Worm (Caenorhabditis elegans) whole organism, early embryonic: Measurements from ENCODE around the gene R09H10.7.

Experiments
- F13C5.2 ChIP-seq: sonication (generic microtip); optimal IDR thresholded peaks from 2 replicates; lab custom pipeline; 2017; ENCODE audit warnings: mild to moderate bottlenecking, missing genetic modification characterization, inconsistent platforms, missing compliant biosample characterization
- aly-1 ChIP-seq: sonication (generic microtip); optimal IDR thresholded peaks from 2 replicates; lab custom pipeline; 2016; ENCODE audit warnings: missing genetic modification characterization, missing compliant biosample characterization
- ama-1 ChIP-seq: fragments of 150-350 bp; optimal IDR thresholded peaks from 2 replicates; lab custom pipeline; 2014
- flt-1 ChIP-seq: fragments of 200-800 bp; sonication (Bioruptor generic); IDR thresholded peaks from 2 replicates; pipeline ENCODE4 v1.3.6; 2022; ENCODE audit warnings: missing genetic modification characterization, missing compliant biosample characterization
- hnd-1 ChIP-seq: sonication (generic microtip); optimal IDR thresholded peaks from 2 replicates; lab custom pipeline; 2016; ENCODE audit warnings: missing genetic modification characterization, missing compliant biosample characterization
- pes-1 ChIP-seq: fragments of 200-800 bp; sonication (Bioruptor generic); IDR thresholded peaks from 2 replicates; pipeline ENCODE4 v1.3.6; 2022; ENCODE audit warnings: missing genetic modification reagents, missing genetic modification characterization, missing compliant biosample characterization
- tbx-11 ChIP-seq: fragments of 200-800 bp; sonication (Bioruptor generic); IDR thresholded peaks from 2 replicates; pipeline ENCODE4 v1.3.6; 2022; ENCODE audit warnings: missing genetic modification characterization, missing compliant biosample characterization
- tbx-37 ChIP-seq: fragments of 200-800 bp; sonication (Bioruptor generic); conservative IDR thresholded peaks from 2 replicates; pipeline ENCODE4 v1.3.6; 2022; ENCODE audit warnings: missing genetic modification reagents, missing genetic modification characterization, missing compliant biosample characterization

DNA sequence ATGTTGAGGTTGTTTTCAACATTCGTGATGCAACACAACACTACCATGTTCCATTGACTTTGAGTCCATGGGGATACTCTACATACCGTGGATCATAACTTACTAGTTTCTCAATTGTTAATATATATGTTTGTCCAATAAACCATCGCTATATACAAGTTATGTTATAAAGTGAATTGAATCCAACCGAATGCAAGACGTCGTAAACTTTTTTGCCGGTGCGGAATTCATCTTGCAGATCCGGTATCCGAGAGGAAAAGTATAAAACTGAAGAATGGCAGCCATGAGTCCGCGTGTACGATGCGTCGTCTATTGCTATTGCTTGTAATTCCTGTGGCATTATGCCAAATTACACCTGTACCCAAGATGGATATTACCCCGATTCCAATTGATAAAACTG is 12.6 kb upstream of the R09H10.7 start, which contains the start of gene R09H10.6:
- TF ChIP-seq ama-1 (lab: Kevin White, UChicago) (no peak), tbx-37 (no peak), flt-1 (GFP tag; lab: Robert Waterston, UW) (no peak), F13C5.2 (tag; lab: Kevin White, UChicago) (no peak), tbx-11 (GFP tag; lab: Robert Waterston, UW) (no peak), pes-1 (no peak), aly-1 (tag; lab: Kevin White, UChicago) (no peak), hnd-1 (tag; lab: Kevin White, UChicago) (no peak)
